Fruit fly (Drosophila melanogaster) whole organism, adult: ENCODE results near the gene CG42322.

Source experiments
- kay ChIP-seq: fragments of 200-800 bp; sonication (Bioruptor generic); peaks from one replicate; lab custom pipeline; 2016; ENCODE audit warnings: missing biosample characterization, missing genetic modification characterization, borderline replicate concordance
- tj ChIP-seq: fragments of 200-800 bp; sonication (Bioruptor generic); optimal IDR thresholded peaks from 3 replicates; lab custom pipeline; 2017; ENCODE audit warnings: missing biosample characterization, mild to moderate bottlenecking, missing genetic modification characterization, moderate library complexity

dm6 chr3R:20735405-20735804 lies 4.5 kb upstream of the CG42322 start, which contains the start of gene Cdk2:
- TF ChIP-seq tj (GFP tag; lab: Kevin White, UChicago) (no peak), kay (GFP tag; lab: Kevin White, UChicago) (no peak)
